Worm (Caenorhabditis elegans) whole organism, L4/young adult: ENCODE measurements around the gene srg-51.

Experiments used
- W03F9.2 ChIP-seq: fragments of 150-350 bp; optimal IDR thresholded peaks from 2 replicates; lab custom pipeline; 2014; ENCODE audit warnings: missing biosample characterization, missing genetic modification characterization
- him-1 ChIP-seq: sonication (generic microtip); optimal IDR thresholded peaks from 2 replicates; lab custom pipeline; 2016; ENCODE audit warnings: missing genotype, missing genetic modification reagents, missing genetic modification characterization, missing compliant biosample characterization

DNA sequence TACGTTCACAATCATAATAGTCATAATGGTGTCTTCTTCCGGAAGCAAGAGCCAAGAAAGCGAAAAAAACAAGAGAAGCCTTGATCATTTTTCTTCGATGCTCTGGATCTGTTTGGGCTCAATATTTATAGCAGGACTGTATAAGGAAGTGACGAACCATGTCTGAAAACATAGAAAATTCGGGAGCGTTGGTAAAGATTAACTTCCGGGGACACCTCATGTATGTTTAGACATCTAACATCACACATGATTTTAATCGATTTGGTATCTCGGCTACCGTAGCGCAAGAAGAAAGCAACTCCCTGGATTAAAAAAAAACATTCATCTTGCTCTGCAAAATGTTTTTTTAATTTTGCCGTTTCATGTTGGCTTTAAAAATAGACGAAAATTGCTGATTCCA lies 14.7 kb downstream of the srg-51 start, which contains the start of gene clec-190:
- no peak for TF ChIP-seq W03F9.2
- no peak for TF ChIP-seq him-1 (tag; lab: Kevin White, UChicago)
